Fruit fly (Drosophila melanogaster) whole organism: ENCODE data around the gene aph-1.

Experiments used
- CG8478 ChIP-seq: fragments of >200 bp; optimal IDR thresholded peaks from 2 replicates; lab custom pipeline; 2018; ENCODE audit warnings: inconsistent platforms
- Dll ChIP-seq: fragments of >200 bp; optimal IDR thresholded peaks from 2 replicates; lab custom pipeline; 2017
- EcR ChIP-seq, 2 experiments: fragments of >200 bp; optimal IDR thresholded peaks; 2 replicates each; lab custom pipeline; 2017; ENCODE audit warnings: missing biosample characterization in 2 of 2, missing genetic modification characterization in 2 of 2, missing genetic modification reagents in 2 of 2
- pan ChIP-seq: fragments of >200 bp; optimal IDR thresholded peaks from 2 replicates; lab custom pipeline; 2017
- psq ChIP-seq: fragments of >200 bp; optimal IDR thresholded peaks from 2 replicates; lab custom pipeline; 2017
- usp ChIP-seq: fragments of >200 bp; optimal IDR thresholded peaks from 2 replicates; lab custom pipeline; 2017; ENCODE audit warnings: missing biosample characterization, missing genetic modification characterization, mixed read lengths

- TF ChIP-seq CG8478 (no peak), pan (lab: Kevin White, UChicago) (no peak), Dll (lab: Kevin White, UChicago) (no peak), psq (no peak), usp (GFP tag; lab: Kevin White, UChicago) (no peak), EcR (GFP tag; optimal IDR thresholded peaks at IDR 0.05; lab: Kevin White, UChicago) (no peak)
Observed at dm6 chr2L:2815673-2816072, 49.6 kb downstream of the aph-1 start, which contains the start of gene G6P.
